Worm (Caenorhabditis elegans) whole organism, early embryonic: Measurements from ENCODE around the gene ugt-42.

Experiments
- B0310.2 ChIP-seq: sonication (generic microtip); optimal IDR thresholded peaks from 2 replicates; lab custom pipeline; 2016; ENCODE audit warnings: mild to moderate bottlenecking, missing genetic modification characterization, missing compliant biosample characterization
- F13C5.2 ChIP-seq: sonication (generic microtip); optimal IDR thresholded peaks from 2 replicates; lab custom pipeline; 2017; ENCODE audit warnings: mild to moderate bottlenecking, missing genetic modification characterization, inconsistent platforms, missing compliant biosample characterization
- aly-1 ChIP-seq: sonication (generic microtip); optimal IDR thresholded peaks from 2 replicates; lab custom pipeline; 2016; ENCODE audit warnings: missing genetic modification characterization, missing compliant biosample characterization
- ama-1 ChIP-seq: fragments of 150-350 bp; optimal IDR thresholded peaks from 2 replicates; lab custom pipeline; 2014
- ceh-13 ChIP-seq: fragments of 200-800 bp; sonication (Bioruptor generic); optimal IDR thresholded peaks from 2 replicates; lab custom pipeline; 2018; ENCODE audit warnings: mild to moderate bottlenecking, missing genetic modification characterization, missing compliant biosample characterization
- ceh-36 ChIP-seq: sonication (generic microtip); optimal IDR thresholded peaks from 2 replicates; lab custom pipeline; 2016; ENCODE audit warnings: missing genetic modification characterization, inconsistent platforms, missing compliant biosample characterization
- ets-7 ChIP-seq: sonication (generic microtip); optimal IDR thresholded peaks from 2 replicates; lab custom pipeline; 2016; ENCODE audit warnings: missing genotype, missing genetic modification characterization, missing compliant biosample characterization
- flt-1 ChIP-seq: fragments of 200-800 bp; sonication (Bioruptor generic); IDR thresholded peaks from 2 replicates; pipeline ENCODE4 v1.3.6; 2022; ENCODE audit warnings: missing genetic modification characterization, missing compliant biosample characterization
- hmbx-1 ChIP-seq: sonication (generic microtip); optimal IDR thresholded peaks from 2 replicates; lab custom pipeline; 2016; ENCODE audit warnings: mild to moderate bottlenecking, missing genetic modification characterization, missing compliant biosample characterization
- hmg-4 ChIP-seq: fragments of 200-800 bp; sonication (Bioruptor generic); optimal IDR thresholded peaks from 2 replicates; lab custom pipeline; 2018; ENCODE audit warnings: mild to moderate bottlenecking, missing genetic modification characterization, missing compliant biosample characterization
- hnd-1 ChIP-seq: sonication (generic microtip); optimal IDR thresholded peaks from 2 replicates; lab custom pipeline; 2016; ENCODE audit warnings: missing genetic modification characterization, missing compliant biosample characterization
- pes-1 ChIP-seq: fragments of 200-800 bp; sonication (Bioruptor generic); IDR thresholded peaks from 2 replicates; pipeline ENCODE4 v1.3.6; 2022; ENCODE audit warnings: missing genetic modification reagents, missing genetic modification characterization, missing compliant biosample characterization
- scrt-1 ChIP-seq: fragments of 200-800 bp; sonication (Bioruptor generic); IDR thresholded peaks from 2 replicates; pipeline ENCODE4 v1.3.6; 2022; ENCODE audit warnings: missing genetic modification characterization, missing compliant biosample characterization
- sea-1 ChIP-seq: fragments of 200-800 bp; sonication (Bioruptor generic); conservative IDR thresholded peaks from 2 replicates; pipeline ENCODE4 v1.3.6; 2022; ENCODE audit warnings: missing genetic modification characterization, missing compliant biosample characterization
- tbx-11 ChIP-seq: fragments of 200-800 bp; sonication (Bioruptor generic); IDR thresholded peaks from 2 replicates; pipeline ENCODE4 v1.3.6; 2022; ENCODE audit warnings: missing genetic modification characterization, missing compliant biosample characterization
- tbx-37 ChIP-seq: fragments of 200-800 bp; sonication (Bioruptor generic); conservative IDR thresholded peaks from 2 replicates; pipeline ENCODE4 v1.3.6; 2022; ENCODE audit warnings: missing genetic modification reagents, missing genetic modification characterization, missing compliant biosample characterization
- tra-4 ChIP-seq: sonication (generic microtip); optimal IDR thresholded peaks from 2 replicates; lab custom pipeline; 2017; ENCODE audit warnings: missing genetic modification characterization, missing compliant biosample characterization

The ugt-42 gene

ce11 chrV:610217-610616, 36.8 kb upstream of the ugt-42 start, which contains the start of gene nhr-90:
Gene nhr-90, plus strand, starts transcription at chrV:610512.
- TF ChIP-seq flt-1 (GFP tag; lab: Robert Waterston, UW), result no peak
- TF ChIP-seq tbx-37 (GFP tag; lab: Robert Waterston, UW), result no peak
- TF ChIP-seq hnd-1 (tag; lab: Kevin White, UChicago), result no peak
- TF ChIP-seq sea-1, result no peak
- TF ChIP-seq F13C5.2, result no peak
- TF ChIP-seq ceh-36, result no peak
- no peak for TF ChIP-seq hmg-4 (GFP tag; lab: Kevin White, UChicago)
- TF ChIP-seq tbx-11, result no peak
- no peak for TF ChIP-seq tra-4 (tag; lab: Kevin White, UChicago)
- no peak for TF ChIP-seq ama-1
- TF ChIP-seq hmbx-1 (tag; lab: Kevin White, UChicago), result no peak
- TF ChIP-seq ceh-13 (GFP tag; lab: Kevin White, UChicago), result no peak
- TF ChIP-seq scrt-1 (GFP tag; lab: Robert Waterston, UW), result no peak
- TF ChIP-seq B0310.2, result no peak
- TF ChIP-seq aly-1 (tag; lab: Kevin White, UChicago), result no peak
- TF ChIP-seq pes-1, result no peak
- no peak for TF ChIP-seq ets-7 (tag; lab: Kevin White, UChicago)

ce11 chrV:615275-615674, 31.7 kb upstream of the ugt-42 start, which contains the start of gene F48G7.13:
Gene F48G7.13, plus strand, starts transcription at chrV:615575.
- TF ChIP-seq sea-1 (no peak), ceh-36 (no peak), tra-4 (tag; lab: Kevin White, UChicago) (no peak), flt-1 (GFP tag; lab: Robert Waterston, UW) (no peak), ets-7 (tag; lab: Kevin White, UChicago) (no peak), pes-1 (no peak), tbx-11 (no peak), hnd-1 (tag; lab: Kevin White, UChicago) (no peak), ama-1 (no peak), hmbx-1 (tag; lab: Kevin White, UChicago) (no peak), ceh-13 (GFP tag; lab: Kevin White, UChicago) (no peak), F13C5.2 (no peak), tbx-37 (GFP tag; lab: Robert Waterston, UW) (no peak)

ce11 chrV:617917-618316, 29.1 kb upstream of the ugt-42 start:
- TF ChIP-seq scrt-1 (GFP tag; lab: Robert Waterston, UW), result no peak
- no peak for TF ChIP-seq B0310.2
- no peak for TF ChIP-seq tbx-37 (GFP tag; lab: Robert Waterston, UW)
- no peak for TF ChIP-seq flt-1 (GFP tag; lab: Robert Waterston, UW)
- TF ChIP-seq tra-4 (tag; lab: Kevin White, UChicago), result no peak
- no peak for TF ChIP-seq tbx-11
- TF ChIP-seq hnd-1 (tag; lab: Kevin White, UChicago), result no peak
- no peak for TF ChIP-seq F13C5.2
- TF ChIP-seq ceh-36, result no peak
- TF ChIP-seq ama-1, result no peak
- TF ChIP-seq aly-1 (tag; lab: Kevin White, UChicago), result no peak
- no peak for TF ChIP-seq ceh-13 (GFP tag; lab: Kevin White, UChicago)
- no peak for TF ChIP-seq hmg-4 (GFP tag; lab: Kevin White, UChicago)
- TF ChIP-seq sea-1, result no peak
- TF ChIP-seq ets-7 (tag; lab: Kevin White, UChicago), result no peak
- no peak for TF ChIP-seq pes-1
- TF ChIP-seq hmbx-1 (tag; lab: Kevin White, UChicago), result no peak

- no peak for TF ChIP-seq aly-1 (tag; lab: Kevin White, UChicago)
- TF ChIP-seq tbx-11, result no peak
- TF ChIP-seq ceh-36, result no peak
- no peak for TF ChIP-seq F13C5.2
- no peak for TF ChIP-seq hnd-1 (tag; lab: Kevin White, UChicago)
- TF ChIP-seq flt-1 (GFP tag; lab: Robert Waterston, UW), result no peak
- TF ChIP-seq scrt-1 (GFP tag; lab: Robert Waterston, UW), result no peak
- TF ChIP-seq tbx-37 (GFP tag; lab: Robert Waterston, UW), result no peak
- no peak for TF ChIP-seq sea-1
- no peak for TF ChIP-seq tra-4 (tag; lab: Kevin White, UChicago)
These were observed 27.9 kb upstream of the ugt-42 start, which contains the start of gene F48G7.4 for ce11 chrV:619054-619453. Gene F48G7.4, plus strand, starts transcription at chrV:619453.

- TF ChIP-seq ets-7 (tag; lab: Kevin White, UChicago) (no peak), aly-1 (tag; lab: Kevin White, UChicago) (no peak), hmbx-1 (tag; lab: Kevin White, UChicago) (no peak), sea-1 (no peak), ceh-36 (no peak), tbx-11 (no peak), ama-1 (no peak), hmg-4 (GFP tag; lab: Kevin White, UChicago) (no peak), pes-1 (no peak), hnd-1 (tag; lab: Kevin White, UChicago) (no peak), ceh-13 (GFP tag; lab: Kevin White, UChicago) (no peak), scrt-1 (GFP tag; lab: Robert Waterston, UW) (no peak), B0310.2 (no peak), flt-1 (GFP tag; lab: Robert Waterston, UW) (no peak), tra-4 (tag; lab: Kevin White, UChicago) (no peak), tbx-37 (GFP tag; lab: Robert Waterston, UW) (no peak), F13C5.2 (no peak)
These were observed 26.0 kb upstream of the ugt-42 start for ce11 chrV:620987-621386.

- TF ChIP-seq ama-1 (no peak), tbx-37 (GFP tag; lab: Robert Waterston, UW) (no peak), pes-1 (no peak), sea-1 (no peak), F13C5.2 (no peak), aly-1 (tag; lab: Kevin White, UChicago) (no peak), ceh-36 (no peak), ets-7 (tag; lab: Kevin White, UChicago) (no peak), tra-4 (tag; lab: Kevin White, UChicago) (no peak), ceh-13 (GFP tag; lab: Kevin White, UChicago) (no peak), tbx-11 (no peak), hmg-4 (GFP tag; lab: Kevin White, UChicago) (no peak), hmbx-1 (tag; lab: Kevin White, UChicago) (no peak), hnd-1 (tag; lab: Kevin White, UChicago) (no peak), flt-1 (GFP tag; lab: Robert Waterston, UW) (no peak), B0310.2 (no peak), scrt-1 (GFP tag; lab: Robert Waterston, UW) (no peak)
These were observed 24.1 kb upstream of the ugt-42 start, which contains the start of gene F48G7.5 for ce11 chrV:622902-623301. Gene F48G7.5, minus strand, starts transcription at chrV:622935.

ce11 chrV:624922-625321, 22.1 kb upstream of the ugt-42 start, which contains the start of gene srt-17:
Gene srt-17, minus strand, starts transcription at chrV:625022.
- TF ChIP-seq ceh-36, result no peak
- no peak for TF ChIP-seq B0310.2
- no peak for TF ChIP-seq tbx-37 (GFP tag; lab: Robert Waterston, UW)
- no peak for TF ChIP-seq F13C5.2
